Worm (Caenorhabditis elegans) whole organism, L2 larva: ENCODE results near the gene C54C6.11.

Source experiments
- blmp-1 ChIP-seq: sonication (generic microtip); optimal IDR thresholded peaks from 2 replicates; lab custom pipeline; 2017; ENCODE audit warnings: missing genetic modification characterization, mild to moderate bottlenecking, missing compliant biosample characterization, antibody characterized with exemption, moderate library complexity; ENCODE audit not compliant: insufficient read depth
- elt-1 ChIP-seq: fragments of 150-350 bp; optimal IDR thresholded peaks from 2 replicates; lab custom pipeline; 2014; ENCODE audit warnings: missing biosample characterization, missing genetic modification characterization
- fos-1 ChIP-seq: fragments of 150-350 bp; optimal IDR thresholded peaks from 2 replicates; lab custom pipeline; 2014; ENCODE audit warnings: missing biosample characterization, missing genetic modification characterization
- lin-13 ChIP-seq: fragments of 150-350 bp; optimal IDR thresholded peaks from 2 replicates; lab custom pipeline; 2014; ENCODE audit warnings: missing biosample characterization, missing genetic modification reagents, missing genetic modification characterization
- nhr-12 ChIP-seq: fragments of 150-350 bp; optimal IDR thresholded peaks from 2 replicates; lab custom pipeline; 2014; ENCODE audit warnings: missing biosample characterization, missing genetic modification characterization
- nhr-23 ChIP-seq: fragments of 150-350 bp; optimal IDR thresholded peaks from 2 replicates; lab custom pipeline; 2014; ENCODE audit warnings: missing biosample characterization, missing genetic modification reagents, missing genetic modification characterization
- nhr-237 ChIP-seq: fragments of 150-350 bp; optimal IDR thresholded peaks from 2 replicates; lab custom pipeline; 2014; ENCODE audit warnings: missing biosample characterization, missing genetic modification characterization
- nhr-25 ChIP-seq: fragments of 150-350 bp; sonication (generic microtip); optimal IDR thresholded peaks from 3 replicates; lab custom pipeline; 2014; ENCODE audit warnings: missing biosample characterization, missing genetic modification characterization
- nhr-77 ChIP-seq: fragments of 150-350 bp; optimal IDR thresholded peaks from 2 replicates; lab custom pipeline; 2014; ENCODE audit warnings: missing biosample characterization, missing genetic modification characterization
- sem-4 ChIP-seq: fragments of 150-350 bp; optimal IDR thresholded peaks from 2 replicates; lab custom pipeline; 2014; ENCODE audit warnings: missing biosample characterization, missing genetic modification reagents, missing genetic modification characterization
- snpc-4 ChIP-seq: fragments of 150-350 bp; optimal IDR thresholded peaks from 2 replicates; lab custom pipeline; 2014; ENCODE audit warnings: missing biosample characterization, missing genetic modification characterization
- unc-62 ChIP-seq: fragments of 150-350 bp; optimal IDR thresholded peaks from 2 replicates; lab custom pipeline; 2014; ENCODE audit warnings: missing biosample characterization, missing genetic modification reagents, missing genetic modification characterization
- ztf-11 ChIP-seq: sonication (generic microtip); optimal IDR thresholded peaks from 2 replicates; lab custom pipeline; 2017; ENCODE audit warnings: missing biosample characterization, missing genetic modification characterization
- ztf-4 ChIP-seq: fragments of 150-350 bp; optimal IDR thresholded peaks from 2 replicates; lab custom pipeline; 2014; ENCODE audit warnings: missing biosample characterization, missing genetic modification characterization

DNA sequence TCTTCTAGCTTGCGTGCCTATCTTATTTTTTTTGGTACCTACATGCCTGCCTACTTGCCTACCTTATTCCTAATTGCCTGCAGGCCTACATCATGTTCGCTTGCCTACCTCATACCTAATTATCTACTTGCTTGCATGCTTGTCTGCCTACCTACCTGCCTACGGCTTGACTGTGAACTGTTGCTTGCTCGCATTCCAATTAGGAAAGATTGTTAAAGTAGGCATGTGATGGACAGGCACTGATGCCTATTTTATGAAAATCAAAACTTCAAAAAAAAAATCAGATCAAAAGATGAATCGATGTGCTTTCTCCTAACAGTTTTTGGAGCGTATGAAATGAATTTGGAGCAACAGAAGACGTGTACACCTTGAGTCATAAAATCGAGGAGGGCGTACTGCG is 2.2 kb downstream of the C54C6.11 start:
- TF ChIP-seq blmp-1 (tag; lab: Kevin White, UChicago) = no peak
- TF ChIP-seq nhr-25 (tag; lab: Kevin White, UChicago) = no peak
- no peak for TF ChIP-seq elt-1
- TF ChIP-seq snpc-4 (tag; lab: Kevin White, UChicago) = no peak
- TF ChIP-seq lin-13 = no peak
- TF ChIP-seq unc-62 (GFP tag; lab: Kevin White, UChicago) = no peak
- no peak for TF ChIP-seq nhr-237 (tag; lab: Kevin White, UChicago)
- TF ChIP-seq nhr-12 (tag; lab: Kevin White, UChicago) = no peak
- TF ChIP-seq nhr-77 (tag; lab: Kevin White, UChicago) = no peak
- TF ChIP-seq fos-1 = no peak
- TF ChIP-seq nhr-23 (tag; lab: Kevin White, UChicago) = no peak
- TF ChIP-seq ztf-11 (tag; lab: Kevin White, UChicago) = no peak
- no peak for TF ChIP-seq sem-4 (tag; lab: Kevin White, UChicago)
- TF ChIP-seq ztf-4 (tag; lab: Kevin White, UChicago) = no peak
